Fruit fly (Drosophila melanogaster): ENCODE results near the gene vap.
A peak's percentile ranks its signal among the peaks of the same experiment; 100 is the strongest.

vap gene

dm6 chrX:15991618-15992526, 13.7 kb downstream of the vap start, which contains the start of the genes CG46312, eIF5 and exd (continued):
- peak; percentile 12 for TF ChIP-seq CG3995 (GFP tag; optimal IDR thresholded peaks at IDR 0.05)
- TF ChIP-seq slou (GFP tag; optimal IDR thresholded peaks at IDR 0.05): no peak
- no peak for TF ChIP-seq kay (GFP tag; optimal IDR thresholded peaks at IDR 0.05)
- no peak for TF ChIP-seq Sin3A (optimal IDR thresholded peaks at IDR 0.05)
- TF ChIP-seq CG8359 (GFP tag; optimal IDR thresholded peaks at IDR 0.05; ENCODE audit: borderline replicate concordance): no peak
- TF ChIP-seq CG15696 (tag; optimal IDR thresholded peaks at IDR 0.05): no peak
- peak; percentile 58; the same call in 1 of the 3 replicates for TF ChIP-seq mld (GFP tag; IDR thresholded peaks at IDR 0.05; ENCODE audit: partially characterized antibody)
- TF ChIP-seq gce (GFP tag; IDR thresholded peaks at IDR 0.05): no peak
- no peak for TF ChIP-seq Ets97D (GFP tag; optimal IDR thresholded peaks at IDR 0.05)
- TF ChIP-seq Pdp1 (GFP tag; optimal IDR thresholded peaks at IDR 0.05): peak in 1 of 2 experiments; percentile 14
- TF ChIP-seq Opbp (GFP tag; IDR thresholded peaks at IDR 0.05; ENCODE audit: partially characterized antibody): peak; percentile 77
- no peak for TF ChIP-seq HmgD (GFP tag; optimal IDR thresholded peaks at IDR 0.05)
- TF ChIP-seq Lpt (GFP tag; optimal IDR thresholded peaks at IDR 0.05): no peak
- no peak for TF ChIP-seq zf30C (GFP tag; optimal IDR thresholded peaks at IDR 0.05)
- no peak for TF ChIP-seq p53 (GFP tag; optimal IDR thresholded peaks at IDR 0.05)
- TF ChIP-seq lab (GFP tag; optimal IDR thresholded peaks at IDR 0.05): no peak
- no peak for TF ChIP-seq dysf (GFP tag; IDR thresholded peaks at IDR 0.05)
- no peak for TF ChIP-seq Deaf1 (tag; optimal IDR thresholded peaks at IDR 0.05)
- no peak for TF ChIP-seq E2f2 (GFP tag; IDR thresholded peaks at IDR 0.05)
- TF ChIP-seq D19B (GFP tag; optimal IDR thresholded peaks at IDR 0.05): no peak
- TF ChIP-seq CG7556 (GFP tag; optimal IDR thresholded peaks at IDR 0.05): peak; percentile 11
- no peak for TF ChIP-seq D (optimal IDR thresholded peaks at IDR 0.05)
- TF ChIP-seq D (GFP tag; optimal IDR thresholded peaks at IDR 0.05): no peak
- no peak for TF ChIP-seq ewg (GFP tag; optimal IDR thresholded peaks at IDR 0.05)
- no peak for TF ChIP-seq CG8290 (GFP tag; optimal IDR thresholded peaks at IDR 0.05)
- no peak for TF ChIP-seq CG8290 (tag; optimal IDR thresholded peaks at IDR 0.05)
- no peak for TF ChIP-seq sob (GFP tag; IDR thresholded peaks at IDR 0.05)
- TF ChIP-seq Rfx (GFP tag; IDR thresholded peaks at IDR 0.05): no peak
- TF ChIP-seq sqz (GFP tag; optimal IDR thresholded peaks at IDR 0.05): no peak
- TF ChIP-seq HmgZ (tag; optimal IDR thresholded peaks at IDR 0.05): no peak
- TF ChIP-seq Spps (tag; optimal IDR thresholded peaks at IDR 0.05): no peak
- no peak for TF ChIP-seq Hmx (GFP tag; optimal IDR thresholded peaks at IDR 0.05)
- TF ChIP-seq sc (optimal IDR thresholded peaks at IDR 0.05): no peak
- TF ChIP-seq sc (GFP tag; optimal IDR thresholded peaks at IDR 0.05): no peak
- TF ChIP-seq CG6254 (GFP tag; optimal IDR thresholded peaks at IDR 0.05): no peak
- TF ChIP-seq CG13296 (GFP tag; optimal IDR thresholded peaks at IDR 0.05): no peak
- no peak for TF ChIP-seq CG32772 (GFP tag; IDR thresholded peaks at IDR 0.05)
- peak; percentile 82 for TF ChIP-seq sens (GFP tag)
- TF ChIP-seq CG6272 (GFP tag; IDR thresholded peaks at IDR 0.05): no peak
- TF ChIP-seq vfl (GFP tag; optimal IDR thresholded peaks at IDR 0.05): no peak
- no peak for TF ChIP-seq Dbx (GFP tag; IDR thresholded peaks at IDR 0.05)
- TF ChIP-seq CG11247 (GFP tag; IDR thresholded peaks at IDR 0.05): no peak
- no peak for TF ChIP-seq nerfin-1 (tag; optimal IDR thresholded peaks at IDR 0.05)
- no peak for TF ChIP-seq CG11696 (GFP tag; IDR thresholded peaks at IDR 0.05)
- no peak for TF ChIP-seq dm (GFP tag; optimal IDR thresholded peaks at IDR 0.05)
- no peak for TF ChIP-seq Elba2 (GFP tag; optimal IDR thresholded peaks at IDR 0.05)
- TF ChIP-seq CG9817 (tag; optimal IDR thresholded peaks at IDR 0.05): no peak
- no peak for TF ChIP-seq dimm (GFP tag; IDR thresholded peaks at IDR 0.05)
- TF ChIP-seq klu (GFP tag; IDR thresholded peaks at IDR 0.05): no peak
- peak; percentile 79 for TF ChIP-seq vnd (GFP tag; IDR thresholded peaks at IDR 0.05; ENCODE audit: partially characterized antibody)
- 0 out of 2 replicates have a peak, but pooled peaks have one; percentile 23 for TF ChIP-seq sna (GFP tag; IDR thresholded peaks at IDR 0.05; ENCODE audit: partially characterized antibody)

Data from whole organism, embryonic.